Worm (Caenorhabditis elegans) whole organism, late embryonic: Measurements from ENCODE around the gene cup-5.

Experiments
- C08G9.2 ChIP-seq: sonication (generic microtip); optimal IDR thresholded peaks from 2 replicates; lab custom pipeline; 2016; ENCODE audit warnings: mild to moderate bottlenecking, missing genetic modification characterization, moderate library complexity, missing compliant biosample characterization
- ama-1 ChIP-seq: fragments of 150-350 bp; optimal IDR thresholded peaks from 2 replicates; lab custom pipeline; 2014
- ceh-30 ChIP-seq: fragments of 150-350 bp; optimal IDR thresholded peaks from 2 replicates; lab custom pipeline; 2014; ENCODE audit warnings: missing biosample characterization, missing genetic modification characterization
- hlh-8 ChIP-seq: sonication (generic microtip); optimal IDR thresholded peaks from 2 replicates; lab custom pipeline; 2016; ENCODE audit warnings: missing genotype, missing genetic modification characterization, missing compliant biosample characterization
- lin-11 ChIP-seq: fragments of 200-800 bp; sonication (Bioruptor generic); optimal IDR thresholded peaks from 2 replicates; lab custom pipeline; 2018; ENCODE audit warnings: mild to moderate bottlenecking, missing genetic modification characterization, missing compliant biosample characterization
- nfya-1 ChIP-seq: sonication (generic microtip); optimal IDR thresholded peaks from 2 replicates; lab custom pipeline; 2017; ENCODE audit warnings: missing genetic modification characterization, mild to moderate bottlenecking, missing compliant biosample characterization, antibody characterized with exemption, moderate library complexity
- pag-3 ChIP-seq: sonication (generic microtip); optimal IDR thresholded peaks from 2 replicates; lab custom pipeline; 2016; ENCODE audit warnings: missing compliant biosample characterization, missing genetic modification characterization, borderline replicate concordance
- rnt-1 ChIP-seq: sonication (generic microtip); optimal IDR thresholded peaks from 2 replicates; lab custom pipeline; 2016; ENCODE audit warnings: missing genetic modification characterization, missing compliant biosample characterization
- tbx-7 ChIP-seq: sonication (generic microtip); optimal IDR thresholded peaks from 2 replicates; lab custom pipeline; 2016; ENCODE audit warnings: missing genotype, missing genetic modification characterization, missing compliant biosample characterization

DNA sequence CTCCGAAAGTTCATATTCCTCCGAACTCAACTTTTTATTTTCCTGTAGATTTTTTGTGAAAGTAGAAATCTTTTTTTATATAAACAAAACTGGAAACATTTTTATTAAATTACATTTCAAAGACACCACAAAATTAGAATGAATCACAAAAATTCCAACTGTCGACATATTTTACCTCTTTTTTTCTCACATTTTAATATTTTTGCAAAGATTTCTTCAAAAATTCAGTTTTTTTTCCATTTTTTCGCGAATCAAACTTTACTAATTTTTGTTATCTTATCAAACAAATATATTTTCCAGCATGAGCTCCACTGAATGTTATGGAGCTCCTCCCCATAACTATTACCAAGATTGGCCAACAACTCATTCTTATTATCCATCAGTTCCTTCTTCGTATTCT, 28.6 kb upstream of the cup-5 start, which contains the start of gene ceh-13:
- TF ChIP-seq pag-3 (tag; lab: Kevin White, UChicago) (no peak), tbx-7 (tag; lab: Kevin White, UChicago) (no peak), rnt-1 (tag; lab: Kevin White, UChicago) (no peak), hlh-8 (tag; lab: Kevin White, UChicago) (no peak), ceh-30 (no peak), nfya-1 (tag; lab: Kevin White, UChicago) (no peak), lin-11 (tag; lab: Kevin White, UChicago) (no peak), C08G9.2 (tag; lab: Kevin White, UChicago) (no peak), ama-1 (lab: Kevin White, UChicago) (no peak)
